Worm (Caenorhabditis elegans): ENCODE results near the gene F23A7.3.

Gene F23A7.3

DNA sequence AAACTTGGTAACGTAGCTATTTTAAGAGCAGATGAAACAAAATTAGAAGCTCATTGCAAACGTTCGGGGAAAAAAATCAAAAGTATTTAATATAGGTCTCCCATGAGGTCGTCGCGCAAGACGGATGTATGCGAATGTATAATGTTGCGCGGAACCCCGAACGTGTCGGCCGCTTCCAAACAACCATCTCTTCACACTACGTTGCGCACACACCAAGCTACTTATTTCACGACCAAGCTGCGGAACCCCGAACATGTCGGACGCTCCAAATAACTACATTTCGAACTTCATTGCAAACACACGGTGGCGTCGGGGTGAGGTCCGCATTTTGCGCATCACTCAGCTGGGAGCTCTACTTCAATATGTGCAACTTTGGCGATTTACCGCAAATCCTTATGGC is 38.7 kb downstream of the F23A7.3 start:
- no peak for TF ChIP-seq ceh-79 (tag; optimal IDR thresholded peaks at IDR 0.05)
- no peak for TF ChIP-seq snpc-4 (GFP tag; optimal IDR thresholded peaks at IDR 0.05)
- peak in 2 of 4 experiments; percentile 44 to 72 for TF ChIP-seq snpc-4 (tag; optimal IDR thresholded peaks at IDR 0.05)

ce11 chrX:16260077-16260476 is 40.3 kb downstream of the F23A7.3 start:
- TF ChIP-seq F37B4.10 (GFP tag; IDR thresholded peaks at IDR 0.05) (no peak), nhr-80 (tag; optimal IDR thresholded peaks at IDR 0.05) (peak; percentile 48), atf-7 (tag; optimal IDR thresholded peaks at IDR 0.05) (peak; percentile 35)

DNA sequence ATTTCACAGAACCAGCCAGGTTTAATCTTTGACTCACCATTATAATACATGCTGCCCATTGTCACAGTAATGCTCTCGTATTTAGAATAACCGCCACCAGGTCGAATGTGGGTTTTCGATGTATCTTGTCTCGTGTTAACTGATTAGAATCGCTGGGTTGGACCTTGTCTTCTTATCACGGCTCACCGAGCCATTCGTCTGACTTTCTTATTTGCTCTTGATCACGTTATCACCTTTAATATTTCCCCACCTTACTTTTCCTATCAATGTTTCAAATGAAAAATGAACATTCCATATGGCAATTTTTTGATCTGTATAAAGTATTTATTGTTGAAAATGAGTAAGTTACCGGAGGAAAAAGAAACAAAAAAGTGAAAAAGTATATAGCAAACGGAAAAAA is 42.2 kb downstream of the F23A7.3 start, which contains the start of gene sgk-1:
TSS of gene sgk-1 (minus strand) at position 130 of the 400 bp plus-strand sequence.
- TF ChIP-seq nhr-80 (tag; optimal IDR thresholded peaks at IDR 0.05) (peak; percentile 42), rpc-1 (optimal IDR thresholded peaks at IDR 0.05) (no peak), rpc-1 (tag; optimal IDR thresholded peaks at IDR 0.05) (no peak), madf-6 (GFP tag; IDR thresholded peaks at IDR 0.05) (no peak), tbx-9 (tag; optimal IDR thresholded peaks at IDR 0.05; ENCODE audit: borderline replicate concordance) (no peak)

- TF ChIP-seq Y67H2A.10 (GFP tag; conservative IDR thresholded peaks at IDR 0.05) = no peak
- no peak for TF ChIP-seq gei-17 (GFP tag; optimal IDR thresholded peaks at IDR 0.05)
- TF ChIP-seq ccch-3 (GFP tag; optimal IDR thresholded peaks at IDR 0.05) = no peak
- TF ChIP-seq ZK185.1 (tag; optimal IDR thresholded peaks at IDR 0.05; ENCODE audit: poor library complexity, severe bottlenecking) = no peak
- TF ChIP-seq nfyb-1 (GFP tag; IDR thresholded peaks at IDR 0.05) = no peak
- TF ChIP-seq ztf-25 (GFP tag; IDR thresholded peaks at IDR 0.05) = no peak
- no peak for TF ChIP-seq ztf-6 (GFP tag; IDR thresholded peaks at IDR 0.05)
- TF ChIP-seq mxl-1 (tag; optimal IDR thresholded peaks at IDR 0.05) = no peak
- TF ChIP-seq dox-1 (GFP tag; IDR thresholded peaks at IDR 0.05) = no peak
- TF ChIP-seq egl-44 (GFP tag; IDR thresholded peaks at IDR 0.05) = no peak
- no peak for TF ChIP-seq D2030.7 (GFP tag; IDR thresholded peaks at IDR 0.05)
- no peak for TF ChIP-seq nhr-179 (tag; optimal IDR thresholded peaks at IDR 0.05)
- TF ChIP-seq lsy-27 (tag; optimal IDR thresholded peaks at IDR 0.05; ENCODE audit: borderline replicate concordance, insufficient read depth) = no peak
- no peak for TF ChIP-seq C17E4.6 (GFP tag; IDR thresholded peaks at IDR 0.05)
Observed at ce11 chrX:16263287-16263686, 43.5 kb downstream of the F23A7.3 start.

ce11 chrX:16265636-16266384 is 46.0 kb downstream of the F23A7.3 start, which contains the start of gene mua-6:
mua-6 (minus strand) TSS chrX:16265686.
- TF ChIP-seq zfh-2 (GFP tag; conservative IDR thresholded peaks at IDR 0.05) = 0 out of 2 replicates have a peak, but pooled peaks have one; percentile 12
- TF ChIP-seq rec-8 (tag; optimal IDR thresholded peaks at IDR 0.05) = no peak

ce11 chrX:16269969-16270368 is 50.2 kb downstream of the F23A7.3 start, which contains the start of gene ifa-3:
ifa-3 (minus strand) TSS chrX:16270069.
- TF ChIP-seq mes-4 (tag; optimal IDR thresholded peaks at IDR 0.05) = no peak
- no peak for TF ChIP-seq mcd-1 (GFP tag; IDR thresholded peaks at IDR 0.05)
- no peak for TF ChIP-seq hsf-1 (GFP tag; IDR thresholded peaks at IDR 0.05)
- no peak for TF ChIP-seq lsy-27 (tag; optimal IDR thresholded peaks at IDR 0.05; ENCODE audit: borderline replicate concordance, insufficient read depth)
- TF ChIP-seq atf-7 (tag; optimal IDR thresholded peaks at IDR 0.05) = no peak
- TF ChIP-seq snpc-3.4 (tag; optimal IDR thresholded peaks at IDR 0.05) = no peak
- TF ChIP-seq F57A8.1 (GFP tag; optimal IDR thresholded peaks at IDR 0.05) = no peak
- TF ChIP-seq dox-1 (GFP tag; IDR thresholded peaks at IDR 0.05) = no peak
- TF ChIP-seq B0336.3 (GFP tag; IDR thresholded peaks at IDR 0.05) = no peak
- TF ChIP-seq bed-2 (GFP tag; IDR thresholded peaks at IDR 0.05) = no peak
- no peak for TF ChIP-seq egl-18 (GFP tag; IDR thresholded peaks at IDR 0.05)
